Fruit fly (Drosophila melanogaster) whole organism, embryonic: ENCODE data around the gene CG5079.

ENCODE experiments used
- Asciz ChIP-seq: fragments of 200-800 bp; sonication (Bioruptor generic); optimal IDR thresholded peaks from 2 replicates; lab custom pipeline; 2017; ENCODE audit warnings: missing biosample characterization, mild to moderate bottlenecking, missing genetic modification characterization, missing genetic modification reagents
- Atf6 ChIP-seq: fragments of 200-800 bp; sonication (Bioruptor generic); IDR thresholded peaks from 2 replicates; pipeline ENCODE4 v1.3.6; 2022; ENCODE audit warnings: missing biosample characterization, missing genetic modification characterization
- CG10274 ChIP-seq: fragments of 200-800 bp; sonication (Bioruptor generic); optimal IDR thresholded peaks from 3 replicates; lab custom pipeline; 2017; ENCODE audit warnings: missing biosample characterization, mild to moderate bottlenecking, missing genetic modification characterization
- CG10431 ChIP-seq: fragments of 200-800 bp; sonication (Bioruptor generic); optimal IDR thresholded peaks from 3 replicates; lab custom pipeline; 2018; ENCODE audit warnings: missing biosample characterization, mild to moderate bottlenecking, missing genetic modification characterization
- CG11504 ChIP-seq: fragments of 200-800 bp; sonication (Bioruptor generic); optimal IDR thresholded peaks from 3 replicates; lab custom pipeline; 2019; ENCODE audit warnings: missing biosample characterization, mild to moderate bottlenecking, missing genetic modification characterization, moderate library complexity
- CG12071 ChIP-seq: fragments of 200-800 bp; sonication (Bioruptor generic); optimal IDR thresholded peaks from 3 replicates; lab custom pipeline; 2018; ENCODE audit warnings: missing biosample characterization, mild to moderate bottlenecking, missing genetic modification characterization
- CG12769 ChIP-seq: fragments of 200-800 bp; sonication (Bioruptor generic); optimal IDR thresholded peaks from 2 replicates; lab custom pipeline; 2019; ENCODE audit warnings: missing biosample characterization, mild to moderate bottlenecking, missing genetic modification characterization, moderate library complexity
- CG13123 ChIP-seq: fragments of 200-800 bp; sonication (Bioruptor generic); optimal IDR thresholded peaks from 2 replicates; lab custom pipeline; 2016; ENCODE audit warnings: missing biosample characterization, missing genetic modification characterization
- CG16815 ChIP-seq: fragments of 200-800 bp; sonication (Bioruptor generic); optimal IDR thresholded peaks from 3 replicates; lab custom pipeline; 2017; ENCODE audit warnings: missing biosample characterization, mild to moderate bottlenecking, missing genetic modification characterization
- CG31365 ChIP-seq: fragments of 200-800 bp; sonication (Bioruptor generic); optimal IDR thresholded peaks from 2 replicates; lab custom pipeline; 2018; ENCODE audit warnings: missing biosample characterization, mild to moderate bottlenecking, missing genetic modification characterization
- CG31388 ChIP-seq: fragments of 200-800 bp; sonication (Bioruptor generic); optimal IDR thresholded peaks from 2 replicates; lab custom pipeline; 2016; ENCODE audit warnings: missing biosample characterization, missing genetic modification characterization
- CG42726 ChIP-seq: fragments of 200-800 bp; sonication (Bioruptor generic); IDR thresholded peaks from 2 replicates; pipeline ENCODE4 v1.3.6; 2022; ENCODE audit warnings: missing biosample characterization, missing genetic modification characterization; ENCODE audit not compliant: partially characterized antibody
- CG7745 ChIP-seq: fragments of 200-800 bp; sonication (Bioruptor generic); optimal IDR thresholded peaks from 2 replicates; lab custom pipeline; 2018; ENCODE audit warnings: missing biosample characterization, mild to moderate bottlenecking, missing genetic modification characterization, moderate library complexity
- CG8089 ChIP-seq: fragments of 200-800 bp; sonication (Bioruptor generic); optimal IDR thresholded peaks from 3 replicates; lab custom pipeline; 2016; ENCODE audit warnings: missing biosample characterization, missing genetic modification characterization
- Dad ChIP-seq: fragments of 200-800 bp; sonication (Bioruptor generic); optimal IDR thresholded peaks from 3 replicates; lab custom pipeline; 2016; ENCODE audit warnings: missing biosample characterization, missing genetic modification characterization
- Dip2 ChIP-seq: fragments of 200-800 bp; sonication (Bioruptor generic); IDR thresholded peaks from 2 replicates; pipeline ENCODE4 v1.3.6; 2022; ENCODE audit warnings: missing biosample characterization, missing genetic modification characterization
- GATAe ChIP-seq: fragments of 200-800 bp; sonication (Bioruptor generic); conservative IDR thresholded peaks from 2 replicates; pipeline ENCODE4 v1.3.6; 2022; ENCODE audit warnings: missing biosample characterization, missing genetic modification characterization
- H15 ChIP-seq: fragments of 200-800 bp; sonication (Bioruptor generic); IDR thresholded peaks from 3 replicates; pipeline ENCODE4 v1.3.6; 2022; ENCODE audit warnings: missing biosample characterization, missing genetic modification characterization
- HHEX ChIP-seq: fragments of 200-800 bp; sonication (Bioruptor generic); optimal IDR thresholded peaks from 3 replicates; lab custom pipeline; 2017; ENCODE audit warnings: missing biosample characterization, mild to moderate bottlenecking, missing genetic modification characterization, missing genetic modification reagents
- NC2β ChIP-seq: fragments of 200-800 bp; sonication (Bioruptor generic); optimal IDR thresholded peaks from 2 replicates; lab custom pipeline; 2016; ENCODE audit warnings: missing biosample characterization, missing genetic modification characterization
- NfI ChIP-seq: fragments of 200-800 bp; sonication (Bioruptor generic); optimal IDR thresholded peaks from 3 replicates; lab custom pipeline; 2018; ENCODE audit warnings: missing biosample characterization, mild to moderate bottlenecking, missing genetic modification characterization, moderate library complexity
- Oaz ChIP-seq: fragments of 200-800 bp; sonication (Bioruptor generic); IDR thresholded peaks from 2 replicates; pipeline ENCODE4 v1.3.6; 2022; ENCODE audit warnings: missing biosample characterization, missing genetic modification characterization
- Sox102F ChIP-seq: fragments of 200-800 bp; sonication (Bioruptor generic); optimal IDR thresholded peaks from 2 replicates; lab custom pipeline; 2018; ENCODE audit warnings: missing biosample characterization, mild to moderate bottlenecking, missing genetic modification characterization, moderate library complexity
- YL-1 ChIP-seq: fragments of 200-800 bp; sonication (Bioruptor generic); optimal IDR thresholded peaks from 3 replicates; lab custom pipeline; 2017; ENCODE audit warnings: missing biosample characterization, mild to moderate bottlenecking, missing genetic modification characterization
- ab ChIP-seq: fragments of 200-800 bp; sonication (Bioruptor generic); optimal IDR thresholded peaks from 2 replicates; lab custom pipeline; 2016; ENCODE audit warnings: missing biosample characterization, missing genetic modification characterization
- abd-A ChIP-seq: fragments of 200-800 bp; sonication (Bioruptor generic); optimal IDR thresholded peaks from 3 replicates; lab custom pipeline; 2019; ENCODE audit warnings: missing biosample characterization, mild to moderate bottlenecking, missing genetic modification characterization, moderate library complexity
- ara ChIP-seq: fragments of 200-800 bp; sonication (Bioruptor generic); IDR thresholded peaks from 2 replicates; pipeline ENCODE4 v1.3.6; 2022; ENCODE audit warnings: missing biosample characterization, missing genetic modification characterization
- ato ChIP-seq: fragments of 200-800 bp; sonication (Bioruptor generic); IDR thresholded peaks from 2 replicates; pipeline ENCODE4 v1.3.6; 2022; ENCODE audit warnings: missing biosample characterization, missing genetic modification characterization; ENCODE audit not compliant: partially characterized antibody
- bigmax ChIP-seq: fragments of 200-800 bp; sonication (Bioruptor generic); optimal IDR thresholded peaks from 2 replicates; lab custom pipeline; 2018; ENCODE audit warnings: missing biosample characterization, mild to moderate bottlenecking, missing genetic modification characterization
- chm ChIP-seq: fragments of 200-800 bp; sonication (Bioruptor generic); IDR thresholded peaks from 2 replicates; pipeline ENCODE4 v1.3.6; 2022; ENCODE audit warnings: missing biosample characterization, missing genetic modification characterization
- dati ChIP-seq: fragments of 200-800 bp; sonication (Bioruptor generic); IDR thresholded peaks from 2 replicates; pipeline ENCODE4 v1.3.6; 2022; ENCODE audit warnings: missing biosample characterization, missing genetic modification characterization
- dmrt11E ChIP-seq: fragments of 200-800 bp; sonication (Bioruptor generic); optimal IDR thresholded peaks from 3 replicates; lab custom pipeline; 2018; ENCODE audit warnings: missing biosample characterization, mild to moderate bottlenecking, missing genetic modification characterization, moderate library complexity
- dysf ChIP-seq: fragments of 200-800 bp; sonication (Bioruptor generic); IDR thresholded peaks from 3 replicates; pipeline ENCODE4 v1.3.6; 2022; ENCODE audit warnings: missing biosample characterization, missing genetic modification characterization
- ind ChIP-seq: fragments of 200-800 bp; sonication (Bioruptor generic); optimal IDR thresholded peaks from 3 replicates; lab custom pipeline; 2016; ENCODE audit warnings: missing biosample characterization, missing genetic modification characterization
- lbe ChIP-seq: fragments of 200-800 bp; sonication (Bioruptor generic); optimal IDR thresholded peaks from 2 replicates; lab custom pipeline; 2016; ENCODE audit warnings: missing biosample characterization, mild to moderate bottlenecking, missing genetic modification characterization
- lilli ChIP-seq: fragments of 200-800 bp; sonication (Bioruptor generic); optimal IDR thresholded peaks from 3 replicates; lab custom pipeline; 2016; ENCODE audit warnings: missing biosample characterization, missing genetic modification characterization
- lmd ChIP-seq: fragments of 200-800 bp; sonication (Bioruptor generic); IDR thresholded peaks from 2 replicates; pipeline ENCODE4 v1.3.6; 2022; ENCODE audit warnings: missing biosample characterization, missing genetic modification characterization
- org-1 ChIP-seq: fragments of 200-800 bp; sonication (Bioruptor generic); optimal IDR thresholded peaks from 2 replicates; lab custom pipeline; 2017; ENCODE audit warnings: missing biosample characterization, missing genetic modification characterization
- peb ChIP-seq: fragments of 200-800 bp; sonication (Bioruptor generic); IDR thresholded peaks from 2 replicates; pipeline ENCODE4 v1.3.6; 2022; ENCODE audit warnings: missing biosample characterization, missing genetic modification characterization
- pita ChIP-seq: fragments of 200-800 bp; sonication (Bioruptor generic); optimal IDR thresholded peaks from 2 replicates; lab custom pipeline; 2017; ENCODE audit warnings: missing biosample characterization, mild to moderate bottlenecking, missing genetic modification characterization
- pum ChIP-seq: fragments of 200-800 bp; sonication (Bioruptor generic); optimal IDR thresholded peaks from 2 replicates; lab custom pipeline; 2016; ENCODE audit warnings: missing biosample characterization, missing genetic modification characterization
- ranshi ChIP-seq: fragments of 200-800 bp; sonication (Bioruptor generic); IDR thresholded peaks from 2 replicates; pipeline ENCODE4 v1.3.6; 2022; ENCODE audit warnings: missing biosample characterization, missing genetic modification characterization
- rib ChIP-seq: fragments of 200-800 bp; sonication (Bioruptor generic); IDR thresholded peaks from 2 replicates; pipeline ENCODE4 v1.3.6; 2022; ENCODE audit warnings: missing biosample characterization, missing genetic modification characterization
- row ChIP-seq: fragments of 200-800 bp; sonication (Bioruptor generic); IDR thresholded peaks from 3 replicates; pipeline ENCODE4 v1.3.6; 2022; ENCODE audit warnings: missing biosample characterization, missing genetic modification characterization
- sqz ChIP-seq: fragments of 200-800 bp; sonication (Bioruptor generic); optimal IDR thresholded peaks from 3 replicates; lab custom pipeline; 2018; ENCODE audit warnings: missing biosample characterization, mild to moderate bottlenecking, missing genetic modification characterization
- ssp ChIP-seq: fragments of 200-800 bp; sonication (Bioruptor generic); IDR thresholded peaks from 2 replicates; pipeline ENCODE4 v1.3.6; 2022; ENCODE audit warnings: missing biosample characterization, missing genetic modification characterization
- tio ChIP-seq: fragments of 200-800 bp; sonication (Bioruptor generic); optimal IDR thresholded peaks from 2 replicates; lab custom pipeline; 2017; ENCODE audit warnings: missing biosample characterization, missing genetic modification characterization, inconsistent platforms
- tup ChIP-seq: fragments of 200-800 bp; sonication (Bioruptor generic); optimal IDR thresholded peaks from 2 replicates; lab custom pipeline; 2016; ENCODE audit warnings: missing biosample characterization, mild to moderate bottlenecking, missing genetic modification characterization, moderate library complexity
- usp ChIP-seq: fragments of >200 bp; optimal IDR thresholded peaks from 2 replicates; lab custom pipeline; 2017; ENCODE audit warnings: missing biosample characterization, missing genetic modification characterization
- wek ChIP-seq: fragments of 200-800 bp; sonication (Bioruptor generic); optimal IDR thresholded peaks from 3 replicates; lab custom pipeline; 2018; ENCODE audit warnings: missing biosample characterization, mild to moderate bottlenecking, missing genetic modification characterization, moderate library complexity

CG5079 gene

DNA sequence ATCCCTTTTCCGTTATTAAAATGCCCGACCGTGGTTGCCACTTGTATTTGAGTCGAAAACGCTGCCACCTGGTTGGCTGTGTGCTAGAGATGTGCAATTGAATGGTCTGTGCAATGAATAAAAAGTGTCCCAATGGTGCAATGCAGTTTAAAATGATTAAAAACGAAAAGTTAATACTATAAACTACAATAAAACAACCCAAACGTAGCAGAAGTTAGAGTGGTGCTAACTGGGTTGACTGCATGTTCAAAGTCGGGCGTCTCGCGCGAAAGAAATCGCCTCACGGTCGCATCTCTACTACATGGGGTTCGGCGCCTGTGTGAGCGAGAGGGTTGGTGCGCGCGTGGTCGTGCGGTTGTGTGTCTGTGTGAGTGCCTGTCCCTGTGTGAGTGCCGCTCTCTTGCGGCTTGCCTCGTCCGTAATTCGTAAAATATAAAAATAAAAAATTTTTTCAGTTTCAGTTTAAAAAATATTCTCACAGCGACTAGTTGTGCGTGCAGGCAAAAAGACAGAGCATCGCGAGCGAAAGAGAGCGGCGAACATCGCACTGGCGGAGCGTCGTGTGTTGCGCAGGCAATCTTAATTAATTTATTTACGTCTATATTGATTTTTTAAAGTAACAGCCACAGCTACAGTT lies 33.5 kb downstream of the CG5079 start (continued):
- peak; percentile 57 for TF ChIP-seq sqz (GFP tag; lab: Kevin White, UChicago)
- peak; percentile 70 for TF ChIP-seq rib (GFP tag; lab: Robert Waterston, UW)
- peak; percentile 90 for TF ChIP-seq Atf6 (GFP tag; lab: Robert Waterston, UW)
- TF ChIP-seq NC2β (GFP tag; lab: Kevin White, UChicago), result peak; percentile 89
- TF ChIP-seq abd-A (tag; lab: Kevin White, UChicago), result peak; percentile 61
- peak; percentile 66 for TF ChIP-seq lbe
- TF ChIP-seq CG42726, result peak; percentile 51; the same call in 1 of the 2 replicates
- TF ChIP-seq YL-1, result peak; percentile 51
- peak; percentile 50; the same call in 1 of the 2 replicates for TF ChIP-seq GATAe (GFP tag; lab: Robert Waterston, UW)
- no peak for TF ChIP-seq usp (GFP tag; lab: Kevin White, UChicago)
- 0 out of 2 replicates have a peak, but pooled peaks have one; percentile 40 for TF ChIP-seq dati (GFP tag; lab: Robert Waterston, UW)
- TF ChIP-seq Dip2 (GFP tag; lab: Robert Waterston, UW), result peak; percentile 54; the same call in 1 of the 2 replicates
- TF ChIP-seq CG12769 (tag; lab: Kevin White, UChicago), result peak; percentile 95
- TF ChIP-seq Dad (GFP tag; lab: Kevin White, UChicago), result peak; percentile 96
- peak; percentile 65 for TF ChIP-seq CG7745 (tag; lab: Kevin White, UChicago)
- TF ChIP-seq lmd (GFP tag; lab: Robert Waterston, UW), result peak; percentile 93
- TF ChIP-seq ara (GFP tag; lab: Robert Waterston, UW), result peak; percentile 85
- TF ChIP-seq bigmax (GFP tag; lab: Kevin White, UChicago), result no peak
- TF ChIP-seq CG10274 (GFP tag; lab: Kevin White, UChicago), result peak; percentile 82
- TF ChIP-seq tup (GFP tag; lab: Kevin White, UChicago), result peak; percentile 68
- peak; percentile 90 for TF ChIP-seq org-1 (GFP tag; lab: Kevin White, UChicago)
- peak; percentile 72 for TF ChIP-seq ab
- peak; percentile 86 for TF ChIP-seq Sox102F (GFP tag; lab: Kevin White, UChicago)
- peak; percentile 76 for TF ChIP-seq peb (GFP tag; lab: Robert Waterston, UW)
- TF ChIP-seq dmrt11E (tag; lab: Kevin White, UChicago), result peak; percentile 89
- no peak for TF ChIP-seq pita
- 0 out of 2 replicates have a peak, but pooled peaks have one; percentile 35 for TF ChIP-seq ato (GFP tag; lab: Robert Waterston, UW)
- TF ChIP-seq CG13123 (GFP tag; lab: Kevin White, UChicago), result peak; percentile 86
- TF ChIP-seq CG11504, result peak; percentile 92
- TF ChIP-seq dysf (GFP tag; lab: Robert Waterston, UW), result peak; percentile 94
- TF ChIP-seq row (GFP tag; lab: Robert Waterston, UW), result peak; percentile 98
- peak; percentile 87 for TF ChIP-seq HHEX (GFP tag; lab: Kevin White, UChicago)
- TF ChIP-seq H15 (GFP tag; lab: Robert Waterston, UW), result peak; percentile 90
- TF ChIP-seq Asciz, result peak; percentile 63
- TF ChIP-seq ind (GFP tag; lab: Kevin White, UChicago), result peak; percentile 96
- TF ChIP-seq ssp (GFP tag; lab: Robert Waterston, UW), result peak; percentile 84
- peak; percentile 94 for TF ChIP-seq CG8089
- TF ChIP-seq ranshi, result peak; percentile 93
- TF ChIP-seq CG12071 (GFP tag; lab: Kevin White, UChicago), result peak; percentile 74
- TF ChIP-seq lilli (GFP tag; lab: Kevin White, UChicago), result peak; percentile 97
- peak; percentile 74 for TF ChIP-seq wek (GFP tag; lab: Kevin White, UChicago)
- TF ChIP-seq CG31388 (GFP tag; lab: Kevin White, UChicago), result peak; percentile 86
- TF ChIP-seq NfI (GFP tag; lab: Kevin White, UChicago), result peak; percentile 93
- peak; percentile 61 for TF ChIP-seq CG31365 (tag; lab: Kevin White, UChicago)
- peak; percentile 96 for TF ChIP-seq pum (GFP tag; lab: Kevin White, UChicago)
- TF ChIP-seq CG10431 (GFP tag; lab: Kevin White, UChicago), result peak; percentile 70
- peak; percentile 93 for TF ChIP-seq CG16815 (GFP tag; lab: Kevin White, UChicago)
- peak; percentile 82; the same call in 1 of the 2 replicates for TF ChIP-seq Oaz (GFP tag; lab: Robert Waterston, UW)
- TF ChIP-seq tio (GFP tag; lab: Kevin White, UChicago), result peak; percentile 86
- TF ChIP-seq chm, result peak; percentile 78
